Fruit fly (Drosophila melanogaster) whole organism, embryonic: ENCODE data around the gene wisp.

Experiments used
- ATbp ChIP-seq: fragments of 200-800 bp; sonication (Bioruptor generic); optimal IDR thresholded peaks from 2 replicates; lab custom pipeline; 2017; ENCODE audit warnings: missing biosample characterization, mild to moderate bottlenecking, missing genetic modification characterization, missing genetic modification reagents
- Asciz ChIP-seq: fragments of 200-800 bp; sonication (Bioruptor generic); optimal IDR thresholded peaks from 2 replicates; lab custom pipeline; 2017; ENCODE audit warnings: missing biosample characterization, mild to moderate bottlenecking, missing genetic modification characterization, missing genetic modification reagents
- CG10321 ChIP-seq: fragments of 200-800 bp; sonication (Bioruptor generic); IDR thresholded peaks from 2 replicates; pipeline ENCODE4 v1.3.6; 2022; ENCODE audit warnings: missing biosample characterization, missing genetic modification characterization
- CG11093 ChIP-seq: fragments of 200-800 bp; sonication (Bioruptor generic); IDR thresholded peaks from 3 replicates; pipeline ENCODE4 v1.3.6; 2022; ENCODE audit warnings: missing biosample characterization, missing genetic modification characterization
- CG12155 ChIP-seq: fragments of 200-800 bp; sonication (Bioruptor generic); optimal IDR thresholded peaks from 3 replicates; lab custom pipeline; 2016; ENCODE audit warnings: missing biosample characterization, missing genetic modification characterization
- CG12219 ChIP-seq: fragments of 200-800 bp; sonication (Bioruptor generic); optimal IDR thresholded peaks from 3 replicates; lab custom pipeline; 2018; ENCODE audit warnings: missing biosample characterization, mild to moderate bottlenecking, missing genetic modification characterization
- CG13287 ChIP-seq: fragments of 200-800 bp; sonication (Bioruptor generic); IDR thresholded peaks from 2 replicates; pipeline ENCODE4 v1.3.6; 2022; ENCODE audit warnings: missing biosample characterization, missing genetic modification characterization; ENCODE audit not compliant: partially characterized antibody
- CG13775 ChIP-seq: fragments of 200-800 bp; sonication (Bioruptor generic); optimal IDR thresholded peaks from 3 replicates; lab custom pipeline; 2017; ENCODE audit warnings: missing biosample characterization, mild to moderate bottlenecking, missing genetic modification characterization
- CG14667 ChIP-seq: fragments of 200-800 bp; sonication (Bioruptor generic); IDR thresholded peaks from 2 replicates; pipeline ENCODE4 v1.3.6; 2022; ENCODE audit warnings: missing biosample characterization, missing genetic modification characterization
- CG14860 ChIP-seq: fragments of 200-800 bp; sonication (Bioruptor generic); IDR thresholded peaks from 3 replicates; pipeline ENCODE4 v1.3.6; 2022; ENCODE audit warnings: missing biosample characterization, missing genetic modification characterization; ENCODE audit not compliant: partially characterized antibody
- CG15514 ChIP-seq: fragments of 200-800 bp; sonication (Bioruptor generic); optimal IDR thresholded peaks from 3 replicates; lab custom pipeline; 2017; ENCODE audit warnings: missing biosample characterization, missing genetic modification characterization, mild to moderate bottlenecking, moderate library complexity, missing genetic modification reagents
- CG16813 ChIP-seq: fragments of 200-800 bp; sonication (Bioruptor generic); IDR thresholded peaks from 3 replicates; pipeline ENCODE4 v1.3.6; 2022; ENCODE audit warnings: missing biosample characterization, missing genetic modification characterization; ENCODE audit not compliant: partially characterized antibody
- CG18476 ChIP-seq: fragments of 200-800 bp; sonication (Bioruptor generic); optimal IDR thresholded peaks from 2 replicates; lab custom pipeline; 2016; ENCODE audit warnings: missing biosample characterization, mild to moderate bottlenecking, missing genetic modification characterization
- CG2202 ChIP-seq: fragments of 200-800 bp; sonication (Bioruptor generic); optimal IDR thresholded peaks from 2 replicates; lab custom pipeline; 2018; ENCODE audit warnings: missing biosample characterization, mild to moderate bottlenecking, missing genetic modification characterization
- CG2712 ChIP-seq: fragments of 200-800 bp; optimal IDR thresholded peaks from 3 replicates; lab custom pipeline; 2019; ENCODE audit warnings: missing biosample characterization, mild to moderate bottlenecking, missing genetic modification characterization, moderate library complexity
- CG30020 ChIP-seq: fragments of 200-800 bp; optimal IDR thresholded peaks from 2 replicates; lab custom pipeline; 2019; ENCODE audit warnings: missing biosample characterization, mild to moderate bottlenecking, missing genetic modification characterization, moderate library complexity
- CG32532 ChIP-seq: fragments of 200-800 bp; sonication (Bioruptor generic); IDR thresholded peaks from 2 replicates; pipeline ENCODE4 v1.3.6; 2022; ENCODE audit warnings: missing biosample characterization, missing genetic modification characterization
- CG3281 ChIP-seq: fragments of 200-800 bp; sonication (Bioruptor generic); optimal IDR thresholded peaks from 3 replicates; lab custom pipeline; 2017; ENCODE audit warnings: missing biosample characterization, mild to moderate bottlenecking, missing genetic modification characterization
- CG34422 ChIP-seq: fragments of 200-800 bp; sonication (Bioruptor generic); IDR thresholded peaks from 3 replicates; pipeline ENCODE4 v1.3.6; 2022; ENCODE audit warnings: missing biosample characterization, missing genetic modification characterization
- CG3995 ChIP-seq: fragments of 200-800 bp; sonication (Bioruptor generic); optimal IDR thresholded peaks from 3 replicates; lab custom pipeline; 2016; ENCODE audit warnings: missing biosample characterization, missing genetic modification characterization
- CG4854 ChIP-seq: fragments of 200-800 bp; sonication (Bioruptor generic); optimal IDR thresholded peaks from 2 replicates; lab custom pipeline; 2016; ENCODE audit warnings: missing biosample characterization, missing genetic modification characterization, inconsistent platforms
- CG5180 ChIP-seq: fragments of 200-800 bp; sonication (Bioruptor generic); optimal IDR thresholded peaks from 3 replicates; lab custom pipeline; 2017; ENCODE audit warnings: missing biosample characterization, missing genetic modification characterization, mild to moderate bottlenecking, moderate library complexity, missing genetic modification reagents
- CG8281 ChIP-seq: fragments of 200-800 bp; sonication (Bioruptor generic); optimal IDR thresholded peaks from 2 replicates; lab custom pipeline; 2018; ENCODE audit warnings: missing biosample characterization, mild to moderate bottlenecking, missing genetic modification characterization, moderate library complexity
- CG9437 ChIP-seq: fragments of 200-800 bp; sonication (Bioruptor generic); optimal IDR thresholded peaks from 2 replicates; lab custom pipeline; 2018; ENCODE audit warnings: missing biosample characterization, mild to moderate bottlenecking, missing genetic modification characterization
- Dad ChIP-seq: fragments of 200-800 bp; sonication (Bioruptor generic); optimal IDR thresholded peaks from 3 replicates; lab custom pipeline; 2016; ENCODE audit warnings: missing biosample characterization, missing genetic modification characterization
- HLH3B ChIP-seq: fragments of 200-800 bp; sonication (Bioruptor generic); IDR thresholded peaks from 2 replicates; pipeline ENCODE4 v1.3.6; 2022; ENCODE audit warnings: missing biosample characterization, missing genetic modification characterization
- HLH4C ChIP-seq: fragments of 200-800 bp; sonication (Bioruptor generic); IDR thresholded peaks from 3 replicates; pipeline ENCODE4 v1.3.6; 2022; ENCODE audit warnings: missing biosample characterization, missing genetic modification characterization; ENCODE audit not compliant: partially characterized antibody
- HmgZ ChIP-seq: fragments of 200-800 bp; sonication (Bioruptor generic); optimal IDR thresholded peaks from 2 replicates; lab custom pipeline; 2018; ENCODE audit warnings: missing biosample characterization, mild to moderate bottlenecking, missing genetic modification characterization
- NK7.1 ChIP-seq: fragments of 200-800 bp; sonication (Bioruptor generic); optimal IDR thresholded peaks from 3 replicates; lab custom pipeline; 2016; ENCODE audit warnings: missing biosample characterization, missing genetic modification characterization
- Rfx ChIP-seq: fragments of 200-800 bp; sonication (Bioruptor generic); IDR thresholded peaks from 2 replicates; pipeline ENCODE4 v1.3.6; 2022; ENCODE audit warnings: missing biosample characterization, missing genetic modification characterization
- Scr ChIP-seq: fragments of 200-800 bp; sonication (Bioruptor generic); IDR thresholded peaks from 2 replicates; pipeline ENCODE4 v1.3.6; 2022; ENCODE audit warnings: missing biosample characterization, missing genetic modification characterization; ENCODE audit not compliant: partially characterized antibody
- Sry-δ ChIP-seq: fragments of 200-800 bp; sonication (Bioruptor generic); optimal IDR thresholded peaks from 2 replicates; lab custom pipeline; 2016; ENCODE audit warnings: missing biosample characterization, missing genetic modification characterization
- Taf1 ChIP-seq: fragments of 200-800 bp; sonication (Bioruptor generic); IDR thresholded peaks from 2 replicates; pipeline ENCODE4 v1.3.6; 2022; ENCODE audit warnings: missing biosample characterization, missing genetic modification characterization
- YL-1 ChIP-seq: fragments of 200-800 bp; sonication (Bioruptor generic); optimal IDR thresholded peaks from 3 replicates; lab custom pipeline; 2017; ENCODE audit warnings: missing biosample characterization, mild to moderate bottlenecking, missing genetic modification characterization
- ab ChIP-seq: fragments of 200-800 bp; sonication (Bioruptor generic); optimal IDR thresholded peaks from 2 replicates; lab custom pipeline; 2016; ENCODE audit warnings: missing biosample characterization, missing genetic modification characterization
- abd-A ChIP-seq: fragments of 200-800 bp; sonication (Bioruptor generic); optimal IDR thresholded peaks from 3 replicates; lab custom pipeline; 2019; ENCODE audit warnings: missing biosample characterization, mild to moderate bottlenecking, missing genetic modification characterization, moderate library complexity
- al ChIP-seq: fragments of 200-800 bp; sonication (Bioruptor generic); IDR thresholded peaks from 2 replicates; pipeline ENCODE4 v1.3.6; 2022; ENCODE audit warnings: missing biosample characterization, missing genetic modification characterization
- bsh ChIP-seq, 2 experiments: fragments of 200-800 bp; sonication (Bioruptor generic); optimal IDR thresholded peaks; 2 replicates each; lab custom pipeline; 2017 to 2018; ENCODE audit warnings: mild to moderate bottlenecking in 2 of 2, missing biosample characterization in 2 of 2, missing genetic modification characterization in 2 of 2, moderate library complexity in 1 of 2
- chn ChIP-seq: fragments of 200-800 bp; sonication (Bioruptor generic); optimal IDR thresholded peaks from 2 replicates; lab custom pipeline; 2016; ENCODE audit warnings: missing biosample characterization, missing genetic modification characterization
- dimm ChIP-seq: fragments of 200-800 bp; sonication (Bioruptor generic); IDR thresholded peaks from 2 replicates; pipeline ENCODE4 v1.3.6; 2022; ENCODE audit warnings: missing biosample characterization, missing genetic modification characterization
- eyg ChIP-seq: fragments of 200-800 bp; sonication (Bioruptor generic); optimal IDR thresholded peaks from 3 replicates; lab custom pipeline; 2016; ENCODE audit warnings: missing biosample characterization, missing genetic modification characterization
- h ChIP-seq: fragments of >200 bp; optimal IDR thresholded peaks from 2 replicates; lab custom pipeline; 2017
- hb ChIP-seq: fragments of 200-800 bp; sonication (Bioruptor generic); IDR thresholded peaks from 3 replicates; pipeline ENCODE4 v1.3.6; 2022; ENCODE audit warnings: missing biosample characterization, missing genetic modification characterization; ENCODE audit not compliant: partially characterized antibody
- insv ChIP-seq, 2 experiments: fragments of 200-800 bp; sonication (Bioruptor generic); optimal IDR thresholded peaks; 3 replicates each; lab custom pipeline; 2016 to 2018; ENCODE audit warnings: missing biosample characterization in 2 of 2, missing genetic modification characterization in 2 of 2
- nerfin-2 ChIP-seq: fragments of 200-800 bp; sonication (Bioruptor generic); IDR thresholded peaks from 2 replicates; pipeline ENCODE4 v1.3.6; 2022; ENCODE audit warnings: missing biosample characterization, missing genetic modification characterization; ENCODE audit not compliant: partially characterized antibody
- nom ChIP-seq: fragments of 200-800 bp; sonication (Bioruptor generic); optimal IDR thresholded peaks from 2 replicates; lab custom pipeline; 2017; ENCODE audit warnings: missing biosample characterization, missing genetic modification characterization, mild to moderate bottlenecking, moderate library complexity, missing genetic modification reagents
- org-1 ChIP-seq: fragments of 200-800 bp; sonication (Bioruptor generic); optimal IDR thresholded peaks from 2 replicates; lab custom pipeline; 2017; ENCODE audit warnings: missing biosample characterization, missing genetic modification characterization
- pfk ChIP-seq: fragments of 200-800 bp; sonication (Bioruptor generic); optimal IDR thresholded peaks from 2 replicates; lab custom pipeline; 2018; ENCODE audit warnings: missing biosample characterization, mild to moderate bottlenecking, missing genetic modification characterization, moderate library complexity
- pros ChIP-seq: fragments of 200-800 bp; sonication (Bioruptor generic); optimal IDR thresholded peaks from 3 replicates; lab custom pipeline; 2019; ENCODE audit warnings: missing biosample characterization, mild to moderate bottlenecking, missing genetic modification characterization, moderate library complexity
- slp2 ChIP-seq: fragments of 200-800 bp; sonication (Bioruptor generic); optimal IDR thresholded peaks from 2 replicates; lab custom pipeline; 2016; ENCODE audit warnings: missing biosample characterization, missing genetic modification characterization
- yki ChIP-seq: fragments of >200 bp; optimal IDR thresholded peaks from 3 replicates; lab custom pipeline; 2018

wisp gene

DNA sequence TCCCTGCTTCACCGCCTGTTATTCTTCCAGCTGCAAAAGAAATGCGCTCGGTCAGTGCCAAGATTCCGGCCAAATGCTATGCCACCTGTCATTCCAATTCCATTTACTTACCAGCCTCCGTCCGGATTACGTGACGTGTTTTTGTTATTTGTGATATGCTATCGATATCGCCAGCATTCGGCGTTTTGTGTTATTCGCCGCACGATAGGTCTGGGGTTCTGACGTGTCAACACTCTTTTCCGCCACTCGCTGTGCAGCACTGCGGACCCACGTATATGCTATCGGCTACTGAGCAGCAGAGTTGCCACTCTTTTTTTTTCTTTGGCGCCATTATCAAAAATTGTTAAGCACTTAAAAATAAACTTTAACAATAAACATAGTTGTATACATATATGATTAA, 41.4 kb upstream of the wisp start, which contains the start of gene p24-1 (continued):
- no peak for TF ChIP-seq dimm (GFP tag; lab: Robert Waterston, UW)
- TF ChIP-seq CG5180 (GFP tag; lab: Kevin White, UChicago), result no peak
- TF ChIP-seq nerfin-2 (GFP tag; lab: Robert Waterston, UW), result peak; percentile 69
- peak; percentile 83 for TF ChIP-seq HLH4C (GFP tag; lab: Robert Waterston, UW)
- TF ChIP-seq nom (GFP tag; lab: Kevin White, UChicago), result peak; percentile 18
- TF ChIP-seq CG9437 (GFP tag; lab: Kevin White, UChicago), result peak; percentile 80
- TF ChIP-seq CG15514, result peak; percentile 86
- TF ChIP-seq CG30020 (tag; lab: Kevin White, UChicago), result peak; percentile 14
- no peak for TF ChIP-seq yki (lab: Kevin White, UChicago)
- TF ChIP-seq CG14667 (GFP tag; lab: Robert Waterston, UW), result no peak
- no peak for TF ChIP-seq eyg (GFP tag; lab: Kevin White, UChicago)
- TF ChIP-seq ATbp, result no peak
- TF ChIP-seq Rfx (GFP tag; lab: Robert Waterston, UW), result peak; percentile 81
- TF ChIP-seq CG13775, result no peak
- TF ChIP-seq abd-A (tag; lab: Kevin White, UChicago), result no peak
- TF ChIP-seq CG8281 (tag; lab: Kevin White, UChicago), result no peak
- TF ChIP-seq bsh (GFP tag; optimal IDR thresholded peaks at IDR 0.05; lab: Kevin White, UChicago), result peak in 1 of 2 experiments; percentile 8
- TF ChIP-seq CG16813 (GFP tag; lab: Robert Waterston, UW), result peak; percentile 85
- peak; percentile 43 for TF ChIP-seq CG4854 (GFP tag; lab: Kevin White, UChicago)
- peak; percentile 73 for TF ChIP-seq CG32532 (GFP tag; lab: Robert Waterston, UW)
- TF ChIP-seq insv (GFP tag; optimal IDR thresholded peaks at IDR 0.05; lab: Kevin White, UChicago), result peak in 1 of 2 experiments; percentile 7
- peak; percentile 86 for TF ChIP-seq HmgZ
- peak; percentile 90 for TF ChIP-seq YL-1 (GFP tag; lab: Kevin White, UChicago)
- TF ChIP-seq org-1 (GFP tag; lab: Kevin White, UChicago), result no peak
- no peak for TF ChIP-seq CG10321 (GFP tag; lab: Robert Waterston, UW)
- TF ChIP-seq HLH3B, result no peak
- no peak for TF ChIP-seq Asciz (GFP tag; lab: Kevin White, UChicago)
- no peak for TF ChIP-seq ab
- peak; percentile 75 for TF ChIP-seq hb (GFP tag; lab: Robert Waterston, UW)
- peak; percentile 94 for TF ChIP-seq CG3995 (GFP tag; lab: Kevin White, UChicago)
- peak; percentile 60 for TF ChIP-seq chn (GFP tag; lab: Kevin White, UChicago)
- peak; percentile 87 for TF ChIP-seq Sry-δ (GFP tag; lab: Kevin White, UChicago)
- TF ChIP-seq CG12155 (GFP tag; lab: Kevin White, UChicago), result peak; percentile 73
- no peak for TF ChIP-seq CG12219 (GFP tag; lab: Kevin White, UChicago)
- no peak for TF ChIP-seq CG2202 (tag; lab: Kevin White, UChicago)
- 0 out of 2 replicates have a peak, but pooled peaks have one; percentile 11 for TF ChIP-seq al (GFP tag; lab: Robert Waterston, UW)
- TF ChIP-seq CG18476, result peak; percentile 27
- TF ChIP-seq CG2712 (tag; lab: Kevin White, UChicago), result peak; percentile 46
- peak; percentile 62; the same call in 2 of the 3 replicates for TF ChIP-seq CG34422 (GFP tag; lab: Robert Waterston, UW)
- TF ChIP-seq h, result no peak
- TF ChIP-seq Scr (GFP tag; lab: Robert Waterston, UW), result peak; percentile 85
- TF ChIP-seq Dad, result peak; percentile 52
- TF ChIP-seq Taf1 (GFP tag; lab: Robert Waterston, UW), result no peak
- peak; percentile 91 for TF ChIP-seq CG13287 (GFP tag; lab: Robert Waterston, UW)
- peak; percentile 18 for TF ChIP-seq pfk (GFP tag; lab: Kevin White, UChicago)
- no peak for TF ChIP-seq NK7.1
- no peak for TF ChIP-seq CG11093
- TF ChIP-seq pros (GFP tag; lab: Kevin White, UChicago), result no peak
- TF ChIP-seq CG14860 (GFP tag; lab: Robert Waterston, UW), result peak; percentile 74
- TF ChIP-seq CG3281, result peak; percentile 22
- no peak for TF ChIP-seq slp2 (GFP tag; lab: Kevin White, UChicago)
